Worm (Caenorhabditis elegans): Measurements from ENCODE around the gene W03C9.8.

W03C9.8 gene

ce11 chrII:11930132-11930531, 18.4 kb upstream of the W03C9.8 start:
- peak; percentile 56 for TF ChIP-seq dve-1 (tag; optimal IDR thresholded peaks at IDR 0.05)
- no peak for TF ChIP-seq pros-1 (tag; optimal IDR thresholded peaks at IDR 0.05)
- TF ChIP-seq sox-4 (tag; optimal IDR thresholded peaks at IDR 0.05), result no peak
- TF ChIP-seq sdc-2 (tag; optimal IDR thresholded peaks at IDR 0.05), result no peak

- no peak for TF ChIP-seq odd-2 (tag; optimal IDR thresholded peaks at IDR 0.05)
- no peak for TF ChIP-seq C08G9.2 (tag; optimal IDR thresholded peaks at IDR 0.05)
- TF ChIP-seq pha-4 (tag; optimal IDR thresholded peaks at IDR 0.05), result no peak
- no peak for TF ChIP-seq ttx-3 (tag; optimal IDR thresholded peaks at IDR 0.05)
- no peak for TF ChIP-seq ceh-6 (GFP tag; optimal IDR thresholded peaks at IDR 0.05)
These were observed 13.3 kb upstream of the W03C9.8 start, which contains the start of gene lin-29 for ce11 chrII:11935266-11935665. Gene lin-29, minus strand, starts transcription at chrII:11935343.

- TF ChIP-seq ama-1 (optimal IDR thresholded peaks at IDR 0.05) (no peak), che-1 (tag; optimal IDR thresholded peaks at IDR 0.05) (no peak), K02D7.2 (tag; optimal IDR thresholded peaks at IDR 0.05) (no peak), ref-2 (tag; optimal IDR thresholded peaks at IDR 0.05) (no peak), nhr-232 (tag; optimal IDR thresholded peaks at IDR 0.05) (no peak), sox-2 (GFP tag; IDR thresholded peaks at IDR 0.05) (no peak), gmeb-2 (tag; optimal IDR thresholded peaks at IDR 0.05) (no peak), unc-86 (tag; optimal IDR thresholded peaks at IDR 0.05) (no peak), nhr-11 (tag; optimal IDR thresholded peaks at IDR 0.05) (no peak), syd-9 (tag; optimal IDR thresholded peaks at IDR 0.05) (no peak)
These were observed 12.2 kb upstream of the W03C9.8 start for ce11 chrII:11936393-11936792.

ce11 chrII:11952963-11953362, 4.4 kb downstream of the W03C9.8 start:
- no peak for TF ChIP-seq ceh-34 (tag; optimal IDR thresholded peaks at IDR 0.05)
- no peak for TF ChIP-seq nfya-1 (tag; optimal IDR thresholded peaks at IDR 0.05)
- no peak for TF ChIP-seq fax-1 (tag; optimal IDR thresholded peaks at IDR 0.05)
- TF ChIP-seq pha-2 (tag; optimal IDR thresholded peaks at IDR 0.05), result no peak
- TF ChIP-seq tbx-7 (tag; optimal IDR thresholded peaks at IDR 0.05), result no peak
- no peak for TF ChIP-seq ceh-2 (tag; optimal IDR thresholded peaks at IDR 0.05)
- TF ChIP-seq C38D4.7 (GFP tag; optimal IDR thresholded peaks at IDR 0.05), result no peak

- TF ChIP-seq unc-86 (tag; optimal IDR thresholded peaks at IDR 0.05), result no peak
- no peak for TF ChIP-seq ceh-31 (tag; optimal IDR thresholded peaks at IDR 0.05)
- no peak for TF ChIP-seq nhr-232 (tag; optimal IDR thresholded peaks at IDR 0.05)
- no peak for TF ChIP-seq ceh-6 (GFP tag; optimal IDR thresholded peaks at IDR 0.05)
These were observed 5.6 kb downstream of the W03C9.8 start, which contains the start of gene W03C9.6 for ce11 chrII:11954208-11954607. Gene W03C9.6, plus strand, starts transcription at chrII:11954508.

ce11 chrII:11954811-11955210, 6.3 kb downstream of the W03C9.8 start:
- TF ChIP-seq nhr-11 (tag; optimal IDR thresholded peaks at IDR 0.05), result no peak
- TF ChIP-seq dve-1 (tag; optimal IDR thresholded peaks at IDR 0.05), result peak; percentile 82
- no peak for TF ChIP-seq hlh-13 (GFP tag; optimal IDR thresholded peaks at IDR 0.05)
- no peak for TF ChIP-seq F13H6.1 (tag; optimal IDR thresholded peaks at IDR 0.05)
- no peak for TF ChIP-seq pat-9 (tag; optimal IDR thresholded peaks at IDR 0.05)
- TF ChIP-seq ets-4 (tag; optimal IDR thresholded peaks at IDR 0.05), result no peak
- TF ChIP-seq ceh-22 (tag; optimal IDR thresholded peaks at IDR 0.05), result no peak
